Worm (Caenorhabditis elegans) whole organism, mixed stage, embryonic: ENCODE measurements around the gene srlf-15.

Experiments used
- M03D4.4 ChIP-seq: sonication (generic microtip); optimal IDR thresholded peaks from 2 replicates; lab custom pipeline; 2017; ENCODE audit warnings: mild to moderate bottlenecking, missing genetic modification characterization, missing compliant biosample characterization
- bed-3 ChIP-seq: fragments of 200-800 bp; sonication (Bioruptor generic); optimal IDR thresholded peaks from 3 replicates; lab custom pipeline; 2018; ENCODE audit warnings: mild to moderate bottlenecking, missing genetic modification characterization, moderate library complexity, missing compliant biosample characterization
- blmp-1 ChIP-seq: fragments of 150-350 bp; optimal IDR thresholded peaks from 2 replicates; lab custom pipeline; 2014; ENCODE audit warnings: missing biosample characterization, missing genetic modification characterization
- ceh-43 ChIP-seq: fragments of 200-800 bp; sonication (Bioruptor generic); optimal IDR thresholded peaks from 2 replicates; lab custom pipeline; 2018; ENCODE audit warnings: mild to moderate bottlenecking, missing genetic modification characterization, moderate library complexity, missing compliant biosample characterization
- ceh-83 ChIP-seq: fragments of 200-800 bp; sonication (Bioruptor generic); optimal IDR thresholded peaks from 2 replicates; lab custom pipeline; 2018; ENCODE audit warnings: mild to moderate bottlenecking, missing genetic modification characterization, missing compliant biosample characterization
- ces-1 ChIP-seq: fragments of 150-350 bp; optimal IDR thresholded peaks from 2 replicates; lab custom pipeline; 2014; ENCODE audit warnings: missing biosample characterization, missing genetic modification reagents, missing genetic modification characterization
- cnd-1 ChIP-seq: fragments of 200-800 bp; sonication (Bioruptor generic); optimal IDR thresholded peaks from 2 replicates; lab custom pipeline; 2018; ENCODE audit warnings: mild to moderate bottlenecking, missing genetic modification characterization, missing compliant biosample characterization
- drap-1 ChIP-seq: fragments of 200-800 bp; sonication (Bioruptor generic); optimal IDR thresholded peaks from 3 replicates; lab custom pipeline; 2018; ENCODE audit warnings: mild to moderate bottlenecking, missing genetic modification characterization, missing compliant biosample characterization
- elt-1 ChIP-seq: sonication (generic microtip); optimal IDR thresholded peaks from 2 replicates; lab custom pipeline; 2017; ENCODE audit warnings: missing genetic modification characterization, mild to moderate bottlenecking, missing compliant biosample characterization, antibody characterized with exemption, moderate library complexity, borderline replicate concordance; ENCODE audit not compliant: insufficient read depth
- elt-3 ChIP-seq: fragments of 150-350 bp; optimal IDR thresholded peaks from 2 replicates; lab custom pipeline; 2014; ENCODE audit warnings: missing biosample characterization, missing genetic modification characterization
- flh-1 ChIP-seq: fragments of 200-800 bp; sonication (Bioruptor generic); optimal IDR thresholded peaks from 2 replicates; lab custom pipeline; 2018; ENCODE audit warnings: mild to moderate bottlenecking, missing genetic modification characterization, moderate library complexity, missing compliant biosample characterization
- ham-2 ChIP-seq: fragments of 200-800 bp; sonication (Bioruptor generic); optimal IDR thresholded peaks from 2 replicates; lab custom pipeline; 2018; ENCODE audit warnings: mild to moderate bottlenecking, missing genetic modification characterization, missing compliant biosample characterization
- hlh-1 ChIP-seq: fragments of 150-350 bp; optimal IDR thresholded peaks from 2 replicates; lab custom pipeline; 2014; ENCODE audit warnings: missing biosample characterization, missing genetic modification reagents, missing genetic modification characterization
- lin-13 ChIP-seq: fragments of 150-350 bp; optimal IDR thresholded peaks from 2 replicates; lab custom pipeline; 2014; ENCODE audit warnings: missing biosample characterization, missing genetic modification characterization
- lin-32 ChIP-seq: fragments of 200-800 bp; sonication (Bioruptor generic); optimal IDR thresholded peaks from 2 replicates; lab custom pipeline; 2018; ENCODE audit warnings: mild to moderate bottlenecking, missing genetic modification characterization, missing compliant biosample characterization
- lsy-2 ChIP-seq: fragments of 150-350 bp; optimal IDR thresholded peaks from 2 replicates; lab custom pipeline; 2014; ENCODE audit warnings: missing biosample characterization, missing genetic modification characterization
- mab-5 ChIP-seq: fragments of 150-350 bp; optimal IDR thresholded peaks from 2 replicates; lab custom pipeline; 2014; ENCODE audit warnings: missing biosample characterization, missing genetic modification characterization
- mep-1 ChIP-seq: fragments of 150-350 bp; optimal IDR thresholded peaks from 2 replicates; lab custom pipeline; 2017; ENCODE audit warnings: missing biosample characterization, missing genetic modification reagents, missing genetic modification characterization, inconsistent platforms
- mls-2 ChIP-seq: sonication (generic microtip); optimal IDR thresholded peaks from 2 replicates; lab custom pipeline; 2016; ENCODE audit warnings: mild to moderate bottlenecking, missing genetic modification characterization, moderate library complexity, missing compliant biosample characterization
- nhr-12 ChIP-seq: fragments of 150-350 bp; optimal IDR thresholded peaks from 2 replicates; lab custom pipeline; 2014; ENCODE audit warnings: missing biosample characterization, missing genetic modification characterization
- nhr-2 ChIP-seq: fragments of 150-350 bp; optimal IDR thresholded peaks from 2 replicates; lab custom pipeline; 2014; ENCODE audit warnings: missing biosample characterization, missing genetic modification characterization
- nhr-237 ChIP-seq: fragments of 150-350 bp; optimal IDR thresholded peaks from 2 replicates; lab custom pipeline; 2014; ENCODE audit warnings: missing biosample characterization, missing genetic modification characterization
- nhr-28 ChIP-seq: fragments of 150-350 bp; optimal IDR thresholded peaks from 2 replicates; lab custom pipeline; 2014; ENCODE audit warnings: missing biosample characterization, missing genetic modification characterization
- nhr-76 ChIP-seq: sonication (generic microtip); optimal IDR thresholded peaks from 2 replicates; lab custom pipeline; 2017; ENCODE audit warnings: missing biosample characterization, missing genetic modification characterization
- sem-2 ChIP-seq: fragments of 200-800 bp; sonication (Bioruptor generic); optimal IDR thresholded peaks from 2 replicates; lab custom pipeline; 2018; ENCODE audit warnings: mild to moderate bottlenecking, missing genetic modification characterization, missing compliant biosample characterization
- sptf-1 ChIP-seq: sonication (generic microtip); optimal IDR thresholded peaks from 2 replicates; lab custom pipeline; 2017; ENCODE audit warnings: mild to moderate bottlenecking, missing genetic modification characterization, moderate library complexity, missing compliant biosample characterization
- tbx-8 ChIP-seq: fragments of 200-800 bp; sonication (Bioruptor generic); optimal IDR thresholded peaks from 2 replicates; lab custom pipeline; 2018; ENCODE audit warnings: mild to moderate bottlenecking, missing genetic modification characterization, moderate library complexity, missing compliant biosample characterization
- unc-39 ChIP-seq: fragments of 150-350 bp; optimal IDR thresholded peaks from 2 replicates; lab custom pipeline; 2014; ENCODE audit warnings: missing biosample characterization, missing genetic modification characterization
- unc-62 ChIP-seq: fragments of 150-350 bp; optimal IDR thresholded peaks from 2 replicates; lab custom pipeline; 2014; ENCODE audit warnings: missing biosample characterization, missing genetic modification reagents, missing genetic modification characterization
- zip-8 ChIP-seq: fragments of 150-350 bp; optimal IDR thresholded peaks from 2 replicates; lab custom pipeline; 2014; ENCODE audit warnings: missing biosample characterization, missing genetic modification characterization
- ztf-11 ChIP-seq: fragments of 150-350 bp; optimal IDR thresholded peaks from 2 replicates; lab custom pipeline; 2014; ENCODE audit warnings: missing biosample characterization, missing genetic modification characterization

Gene srlf-15

DNA sequence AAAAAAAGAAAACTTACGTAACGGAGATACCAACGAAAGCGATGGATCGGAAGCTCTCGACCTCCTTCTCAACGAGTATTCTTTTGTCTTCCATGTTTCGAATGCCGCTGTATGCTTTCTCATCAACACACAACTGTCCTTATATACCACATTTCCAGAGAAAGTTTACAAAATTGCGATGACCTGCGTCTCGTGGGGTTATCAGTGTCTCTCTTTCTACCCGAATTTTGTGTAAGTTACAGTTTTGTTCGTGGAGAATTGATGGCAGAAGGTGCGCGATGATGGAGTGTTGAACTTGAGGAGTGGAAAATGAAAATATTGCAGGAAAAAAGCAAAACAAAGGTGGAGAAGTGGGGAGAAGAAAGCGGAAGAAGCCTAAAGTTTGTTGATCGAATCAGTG lies 22.2 kb upstream of the srlf-15 start, which contains the start of gene col-81:
Gene col-81, minus strand, starts transcription at position 101 of the 400 bp plus-strand sequence.
- TF ChIP-seq elt-3 (no peak), lin-32 (GFP tag; lab: Kevin White, UChicago) (no peak), unc-39 (tag; lab: Kevin White, UChicago) (no peak), drap-1 (GFP tag; lab: Kevin White, UChicago) (no peak), ces-1 (no peak), lin-13 (tag; lab: Kevin White, UChicago) (no peak)

DNA sequence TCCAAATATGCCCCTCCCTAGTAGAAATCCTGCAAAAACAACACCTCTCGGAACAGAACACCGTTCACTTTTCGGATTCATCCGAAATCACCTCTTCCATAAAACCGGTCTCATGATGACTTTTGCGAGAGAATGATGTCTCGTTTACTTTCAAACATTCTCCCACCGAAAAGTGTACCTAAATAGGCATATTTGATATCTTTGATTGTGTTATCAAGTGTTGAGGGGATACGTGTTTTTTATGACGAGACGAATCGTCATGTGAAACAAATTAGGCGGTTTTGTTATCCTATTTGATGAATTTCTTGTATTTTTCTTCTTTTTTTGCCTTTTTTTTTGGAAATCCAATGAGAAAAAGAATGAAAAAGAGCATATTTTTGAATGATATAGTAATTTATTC lies 20.7 kb upstream of the srlf-15 start:
- TF ChIP-seq ceh-83 (GFP tag; lab: Kevin White, UChicago) (no peak), nhr-28 (tag; lab: Kevin White, UChicago) (no peak), ham-2 (GFP tag; lab: Kevin White, UChicago) (no peak), elt-3 (no peak), flh-1 (GFP tag; lab: Kevin White, UChicago) (no peak), bed-3 (GFP tag; lab: Kevin White, UChicago) (no peak), nhr-2 (tag; lab: Kevin White, UChicago) (no peak), zip-8 (no peak), nhr-76 (tag; lab: Kevin White, UChicago) (no peak)

DNA sequence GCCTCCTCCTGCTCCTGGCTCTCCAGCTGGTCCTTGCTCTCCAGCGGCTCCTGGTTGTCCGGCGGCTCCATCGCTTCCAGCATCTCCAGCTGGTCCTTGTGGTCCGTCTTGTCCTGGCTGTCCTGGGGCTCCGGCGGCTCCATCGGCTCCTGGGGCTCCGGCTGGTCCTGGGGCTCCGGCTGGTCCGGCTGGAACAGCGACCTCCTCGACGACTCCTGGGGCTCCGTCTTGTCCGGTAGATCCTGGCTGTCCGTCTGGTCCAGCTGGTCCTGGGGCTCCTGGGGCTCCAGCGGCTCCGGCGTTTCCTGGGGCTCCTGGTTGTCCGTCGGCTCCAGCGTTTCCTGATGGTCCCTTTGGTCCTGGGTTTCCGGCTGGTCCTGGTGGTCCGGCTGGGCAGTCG lies 20.1 kb upstream of the srlf-15 start:
- TF ChIP-seq sem-2 (GFP tag; lab: Kevin White, UChicago) (no peak), mls-2 (tag; lab: Kevin White, UChicago) (no peak), nhr-28 (tag; lab: Kevin White, UChicago) (no peak)

DNA sequence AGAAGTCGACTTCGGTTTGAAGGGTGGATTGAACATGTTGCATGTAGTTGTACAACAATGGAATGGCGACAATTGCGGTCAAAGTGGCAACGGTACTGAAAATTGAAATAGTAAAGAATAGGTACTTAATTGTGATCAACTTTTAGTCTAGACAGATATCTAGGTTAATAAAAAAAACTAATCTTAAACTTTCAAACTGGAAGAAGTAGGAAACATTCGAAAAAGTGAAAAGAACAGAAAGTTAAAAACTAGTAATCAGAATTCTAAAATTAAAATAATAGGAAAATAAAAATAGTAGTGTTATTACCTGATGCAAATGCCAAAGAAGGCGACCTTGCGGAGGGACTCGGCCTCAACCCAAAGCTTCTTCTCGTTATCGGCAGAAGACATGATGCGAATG lies 19.4 kb upstream of the srlf-15 start:
- no peak for TF ChIP-seq nhr-76 (tag; lab: Kevin White, UChicago)
- no peak for TF ChIP-seq ceh-43 (GFP tag; lab: Kevin White, UChicago)
- no peak for TF ChIP-seq nhr-12 (tag; lab: Kevin White, UChicago)

ce11 chrII:11016835-11016883 lies 19.2 kb upstream of the srlf-15 start, which contains the start of gene ram-2:
Gene ram-2 (minus strand): TSS chrII:11016881.
- TF ChIP-seq nhr-76 (tag; lab: Kevin White, UChicago) (no peak), elt-1 (tag; lab: Kevin White, UChicago) (no peak), mab-5 (tag; lab: Kevin White, UChicago) (no peak), lsy-2 (tag; lab: Kevin White, UChicago) (no peak), sem-2 (GFP tag; lab: Kevin White, UChicago) (no peak), nhr-237 (tag; lab: Kevin White, UChicago) (no peak), nhr-12 (tag; lab: Kevin White, UChicago) (no peak), unc-62 (GFP tag; lab: Kevin White, UChicago) (no peak), tbx-8 (GFP tag; lab: Kevin White, UChicago) (no peak), ham-2 (GFP tag; lab: Kevin White, UChicago) (no peak), unc-39 (tag; lab: Kevin White, UChicago) (no peak), ceh-43 (GFP tag; lab: Kevin White, UChicago) (no peak), mep-1 (tag; lab: Kevin White, UChicago) (no peak), drap-1 (GFP tag; lab: Kevin White, UChicago) (no peak), flh-1 (GFP tag; lab: Kevin White, UChicago) (no peak), hlh-1 (no peak), ztf-11 (no peak), M03D4.4 (tag; lab: Kevin White, UChicago) (no peak), ces-1 (no peak)

DNA sequence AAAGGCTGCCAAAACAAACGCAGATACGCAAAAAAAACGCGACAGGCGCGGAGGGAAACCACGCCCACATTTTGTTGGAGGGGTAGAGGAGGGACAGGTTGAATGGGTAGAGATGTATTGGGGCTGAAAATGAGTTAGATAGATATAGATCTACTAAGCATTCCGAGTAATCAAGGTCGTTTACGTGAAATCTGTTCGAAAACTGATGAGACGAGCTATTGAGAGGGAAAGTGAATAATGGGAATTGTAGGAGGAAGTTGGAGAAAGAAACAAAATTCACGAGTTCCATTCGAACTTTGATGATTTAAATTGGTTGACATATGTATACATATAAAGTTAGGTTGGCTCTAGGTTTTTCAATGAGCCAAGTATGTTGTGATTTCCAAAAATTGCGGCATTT lies 19.0 kb upstream of the srlf-15 start:
- TF ChIP-seq mab-5 (tag; lab: Kevin White, UChicago) (no peak), nhr-237 (tag; lab: Kevin White, UChicago) (no peak), lin-13 (tag; lab: Kevin White, UChicago) (no peak), drap-1 (GFP tag; lab: Kevin White, UChicago) (no peak), sem-2 (GFP tag; lab: Kevin White, UChicago) (no peak), zip-8 (no peak), blmp-1 (tag; lab: Kevin White, UChicago) (no peak), M03D4.4 (tag; lab: Kevin White, UChicago) (no peak), unc-62 (GFP tag; lab: Kevin White, UChicago) (no peak), ham-2 (GFP tag; lab: Kevin White, UChicago) (no peak), nhr-76 (tag; lab: Kevin White, UChicago) (no peak), cnd-1 (tag; lab: Kevin White, UChicago) (no peak), tbx-8 (GFP tag; lab: Kevin White, UChicago) (no peak), ztf-11 (no peak), sptf-1 (tag; lab: Kevin White, UChicago) (no peak)
